Worm (Caenorhabditis elegans) whole organism, L4 larva: ENCODE data around the gene F31E3.2.

ENCODE experiments used
- ceh-82 ChIP-seq: sonication (generic microtip); optimal IDR thresholded peaks from 2 replicates; lab custom pipeline; 2017; ENCODE audit warnings: missing biosample characterization, missing genetic modification characterization
- dpl-1 ChIP-seq: fragments of 150-350 bp; optimal IDR thresholded peaks from 2 replicates; lab custom pipeline; 2014; ENCODE audit warnings: missing biosample characterization, missing genetic modification reagents, missing genetic modification characterization
- fkh-10 ChIP-seq: fragments of 150-350 bp; optimal IDR thresholded peaks from 2 replicates; lab custom pipeline; 2014; ENCODE audit warnings: missing biosample characterization, missing genetic modification reagents, missing genetic modification characterization
- hlh-11 ChIP-seq: fragments of 200-800 bp; sonication (Bioruptor generic); optimal IDR thresholded peaks from 2 replicates; lab custom pipeline; 2018; ENCODE audit warnings: mild to moderate bottlenecking, missing genetic modification characterization, missing compliant biosample characterization
- jun-1 ChIP-seq: fragments of 150-350 bp; optimal IDR thresholded peaks from 2 replicates; lab custom pipeline; 2014; ENCODE audit warnings: missing biosample characterization, missing genetic modification reagents, missing genetic modification characterization
- lin-13 ChIP-seq: fragments of 150-350 bp; optimal IDR thresholded peaks from 2 replicates; lab custom pipeline; 2014; ENCODE audit warnings: missing biosample characterization, missing genetic modification reagents, missing genetic modification characterization
- mdt-29 ChIP-seq: fragments of 200-800 bp; sonication (Bioruptor generic); IDR thresholded peaks from 2 replicates; pipeline ENCODE4 v1.3.6; 2022; ENCODE audit warnings: missing genetic modification reagents, missing genetic modification characterization, missing compliant biosample characterization
- mep-1 ChIP-seq: fragments of 150-350 bp; sonication (generic microtip); optimal IDR thresholded peaks from 3 replicates; lab custom pipeline; 2014; ENCODE audit warnings: missing biosample characterization, missing genetic modification characterization

DNA sequence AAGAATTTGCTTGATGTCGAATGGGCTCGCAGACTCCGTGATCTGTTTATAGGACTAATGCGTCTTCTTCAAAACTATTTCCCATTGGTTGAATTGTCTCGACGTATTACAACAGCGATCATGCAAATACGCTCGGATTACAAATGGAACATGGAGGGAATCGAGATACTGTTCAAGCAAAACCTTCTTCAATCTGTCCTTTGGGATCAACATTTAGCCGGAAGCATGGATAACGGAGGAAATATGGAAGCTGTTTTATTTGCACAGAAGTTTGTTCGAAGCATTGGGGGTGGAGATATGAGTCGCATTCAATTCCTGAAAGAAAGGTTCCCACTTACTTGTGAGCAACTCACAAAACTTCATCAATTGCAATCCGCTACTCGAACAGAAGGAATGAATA lies 18.0 kb upstream of the F31E3.2 start:
- TF ChIP-seq jun-1 (tag; lab: Kevin White, UChicago) = no peak
- TF ChIP-seq lin-13 = no peak
- TF ChIP-seq ceh-82 (tag; lab: Kevin White, UChicago) = no peak
- TF ChIP-seq dpl-1 (GFP tag; lab: Kevin White, UChicago) = no peak
- TF ChIP-seq fkh-10 (GFP tag; lab: Kevin White, UChicago) = no peak
- TF ChIP-seq mdt-29 (GFP tag; lab: Robert Waterston, UW) = no peak
- TF ChIP-seq mep-1 (tag; lab: Kevin White, UChicago) = no peak
- no peak for TF ChIP-seq hlh-11 (tag; lab: Kevin White, UChicago)
